Worm (Caenorhabditis elegans): ENCODE measurements around the gene ptr-13.
A peak's percentile ranks its signal among the peaks of the same experiment; 100 is the strongest.

ptr-13 gene

DNA sequence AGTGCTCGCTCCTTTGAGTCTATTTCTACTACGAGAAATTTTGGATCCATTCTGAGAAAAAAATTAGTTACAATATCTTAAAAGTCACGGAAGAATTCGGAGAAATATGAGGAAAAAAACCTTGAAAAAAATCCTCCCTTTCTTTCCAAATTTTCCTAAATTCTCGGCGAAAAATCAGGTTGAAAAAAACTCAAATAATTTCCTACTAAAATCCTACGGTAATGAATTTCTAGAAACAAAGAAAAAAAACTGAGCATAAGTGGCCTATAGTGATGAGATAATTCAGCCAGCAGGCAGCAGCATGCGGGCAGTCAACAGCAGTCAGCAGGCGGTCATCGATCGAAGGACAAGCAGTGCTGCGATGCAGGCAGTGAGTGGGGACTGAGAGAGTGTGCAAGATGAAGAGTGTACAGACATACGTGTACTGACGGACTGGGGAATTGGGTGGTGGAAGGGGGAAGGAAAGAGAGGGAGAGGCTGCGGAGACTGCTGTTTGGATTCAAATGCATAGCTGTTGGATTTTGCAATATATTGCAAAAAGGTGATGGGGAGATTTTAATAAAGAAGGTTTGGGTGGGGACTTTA is 22.6 kb upstream of the ptr-13 start, which contains the start of gene lir-3:
TSS of gene lir-3 (minus strand) at position 51 of the 585 bp plus-strand sequence.
- TF ChIP-seq rnt-1 (tag; optimal IDR thresholded peaks at IDR 0.05) (peak; percentile 51), swsn-7 (tag; optimal IDR thresholded peaks at IDR 0.05) (peak; percentile 24), unc-30 (tag; optimal IDR thresholded peaks at IDR 0.05) (no peak), Y116A8C.19 (tag; optimal IDR thresholded peaks at IDR 0.05; ENCODE audit: borderline replicate concordance) (no peak), blmp-1 (tag; optimal IDR thresholded peaks at IDR 0.05) (no peak), lsy-2 (tag; optimal IDR thresholded peaks at IDR 0.05) (peak; percentile 25 to 41), nhr-47 (tag; optimal IDR thresholded peaks at IDR 0.05) (peak; percentile 51), nhr-20 (tag; optimal IDR thresholded peaks at IDR 0.05) (peak; percentile 34), ces-1 (GFP tag; optimal IDR thresholded peaks at IDR 0.05) (no peak), pqm-1 (tag; optimal IDR thresholded peaks at IDR 0.05) (no peak), nhr-71 (tag; optimal IDR thresholded peaks at IDR 0.05) (peak; percentile 29), snu-23 (GFP tag; optimal IDR thresholded peaks at IDR 0.05) (peak; percentile 25), dpl-1 (GFP tag; optimal IDR thresholded peaks at IDR 0.05) (peak in 1 of 3 experiments; percentile 30), ceh-82 (tag; optimal IDR thresholded peaks at IDR 0.05) (peak in 1 of 3 experiments; percentile 40), elt-3 (tag; optimal IDR thresholded peaks at IDR 0.05) (no peak), efl-1 (optimal IDR thresholded peaks at IDR 0.05) (peak; percentile 33 to 34), efl-1 (GFP tag; optimal IDR thresholded peaks at IDR 0.05 in 1 of 2) (peak in 1 of 2 experiments; percentile 92), aly-2 (tag; optimal IDR thresholded peaks at IDR 0.05) (no peak), xbp-1 (tag; optimal IDR thresholded peaks at IDR 0.05) (no peak), lin-35 (GFP tag; optimal IDR thresholded peaks at IDR 0.05) (peak in 1 of 2 experiments; percentile 24), nhr-19 (GFP tag; conservative IDR thresholded peaks at IDR 0.05) (peak; percentile 15; the same call in 1 of the 2 replicates), lin-14 (GFP tag; optimal IDR thresholded peaks at IDR 0.05) (peak; percentile 52), C16A3.4 (tag; optimal IDR thresholded peaks at IDR 0.05) (no peak), zip-4 (GFP tag; optimal IDR thresholded peaks at IDR 0.05) (no peak), mep-1 (tag; optimal IDR thresholded peaks at IDR 0.05) (no peak), efl-3 (GFP tag; optimal IDR thresholded peaks at IDR 0.05) (no peak), hpl-2 (GFP tag; optimal IDR thresholded peaks at IDR 0.05) (no peak), unc-86 (tag; optimal IDR thresholded peaks at IDR 0.05) (no peak), sox-4 (tag; optimal IDR thresholded peaks at IDR 0.05) (no peak), unc-130 (tag; optimal IDR thresholded peaks at IDR 0.05) (no peak), lin-15B (tag; optimal IDR thresholded peaks at IDR 0.05) (no peak), egl-27 (tag; optimal IDR thresholded peaks at IDR 0.05) (no peak)

DNA sequence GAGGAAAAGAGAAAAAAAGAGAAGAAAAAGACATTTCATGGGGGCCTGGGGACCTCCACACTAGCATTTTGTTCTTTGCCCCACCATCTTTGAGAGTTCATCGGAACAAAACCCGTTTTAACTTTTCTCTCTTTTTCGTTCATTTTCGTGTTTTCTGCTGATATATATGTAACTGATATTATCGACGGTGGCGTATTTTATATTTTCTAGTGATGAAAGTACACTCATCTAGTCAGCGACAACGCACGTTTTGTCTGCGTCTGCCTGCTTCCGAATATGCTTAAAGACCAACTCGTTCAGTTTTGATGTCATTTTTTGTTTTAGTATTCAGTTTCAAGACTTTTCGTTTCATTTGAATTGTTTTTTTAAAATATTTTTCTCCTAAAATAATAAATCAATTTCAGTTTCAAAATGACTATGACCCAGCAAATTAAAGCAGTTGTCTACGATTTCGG is 19.0 kb upstream of the ptr-13 start, which contains the start of gene bigr-1:
TSS of gene bigr-1 (plus strand) at position 405 of the 455 bp plus-strand sequence.
- TF ChIP-seq elt-2 (tag; optimal IDR thresholded peaks at IDR 0.05) (peak; percentile 9), fkh-10 (GFP tag; optimal IDR thresholded peaks at IDR 0.05) (no peak), nhr-71 (tag; optimal IDR thresholded peaks at IDR 0.05) (peak; percentile 37), nhr-19 (GFP tag; conservative IDR thresholded peaks at IDR 0.05) (0 out of 2 replicates have a peak, but pooled peaks have one; percentile 4), tbx-2 (tag; optimal IDR thresholded peaks at IDR 0.05) (peak; percentile 2), irx-1 (tag; optimal IDR thresholded peaks at IDR 0.05) (no peak), lin-14 (GFP tag; optimal IDR thresholded peaks at IDR 0.05) (peak; percentile 45), snu-23 (GFP tag; optimal IDR thresholded peaks at IDR 0.05) (peak; percentile 25), lin-35 (GFP tag; optimal IDR thresholded peaks at IDR 0.05) (peak in 1 of 2 experiments; percentile 27), fkh-8 (tag; optimal IDR thresholded peaks at IDR 0.05) (peak; percentile 44), ceh-63 (GFP tag; optimal IDR thresholded peaks at IDR 0.05) (no peak), nhr-20 (tag; optimal IDR thresholded peaks at IDR 0.05) (peak; percentile 51), nhr-85 (tag) (peak; percentile 63), mef-2 (tag; optimal IDR thresholded peaks at IDR 0.05) (no peak), snpc-4 (tag; optimal IDR thresholded peaks at IDR 0.05) (no peak), lir-3 (tag; optimal IDR thresholded peaks at IDR 0.05; ENCODE audit: poor library complexity) (no peak), ceh-82 (tag; optimal IDR thresholded peaks at IDR 0.05) (peak in 1 of 3 experiments; percentile 3)
